Fruit fly (Drosophila melanogaster): ENCODE results near the gene CG32024.
A peak's percentile ranks its signal among the peaks of the same experiment; 100 is the strongest.

The CG32024 gene

DNA sequence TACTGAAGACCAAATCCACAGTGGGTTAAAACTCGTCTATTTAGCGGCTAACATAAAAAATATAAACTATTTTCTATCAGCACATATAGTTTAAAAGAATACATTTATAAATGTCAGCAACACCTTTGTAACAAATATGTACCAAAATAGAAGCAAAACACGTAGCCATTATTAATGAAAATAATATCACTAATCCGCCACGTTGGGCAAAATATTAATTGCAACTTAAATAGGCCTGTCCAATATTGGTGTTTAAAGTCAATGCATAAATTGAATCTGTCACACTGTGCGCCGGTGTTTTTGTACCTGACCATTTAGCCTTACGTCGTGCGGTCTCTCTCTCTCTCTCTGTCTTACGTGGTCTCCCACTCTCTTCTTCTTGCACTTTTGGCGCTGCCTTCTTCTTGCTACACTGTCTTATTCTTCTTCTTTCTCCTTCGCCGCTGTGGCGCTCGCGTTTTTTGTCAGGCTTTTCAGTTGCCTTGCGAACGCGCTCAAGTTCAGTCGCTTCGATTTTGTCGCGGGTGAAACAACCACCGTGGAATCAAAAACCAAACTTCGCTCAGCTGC, 41.3 kb upstream of the CG32024 start (continued):
- TF ChIP-seq croc (GFP tag; conservative IDR thresholded peaks at IDR 0.05) (peak; percentile 98), CG12744 (GFP tag; optimal IDR thresholded peaks at IDR 0.05) (peak; percentile 97), Neu2 (GFP tag; optimal IDR thresholded peaks at IDR 0.05; ENCODE audit: borderline replicate concordance) (peak; percentile 69), Antp (GFP tag; optimal IDR thresholded peaks at IDR 0.05) (peak; percentile 95), ro (GFP tag; IDR thresholded peaks at IDR 0.05) (peak; percentile 95), CG7839 (tag; optimal IDR thresholded peaks at IDR 0.05) (peak; percentile 99), vvl (GFP tag; IDR thresholded peaks at IDR 0.05) (peak; percentile 97), trh (GFP tag; optimal IDR thresholded peaks at IDR 0.05) (peak; percentile 89), Ssrp (tag; optimal IDR thresholded peaks at IDR 0.05) (peak; percentile 99), al (GFP tag; IDR thresholded peaks at IDR 0.05) (peak; percentile 98), CTCF (GFP tag; optimal IDR thresholded peaks at IDR 0.05) (peak; percentile 73), CG14860 (GFP tag; IDR thresholded peaks at IDR 0.05; ENCODE audit: partially characterized antibody) (peak; percentile 73; the same call in 2 of the 3 replicates), ato (GFP tag; IDR thresholded peaks at IDR 0.05; ENCODE audit: partially characterized antibody) (no peak; the same call in none of the 2 replicates), cwo (GFP tag; optimal IDR thresholded peaks at IDR 0.05) (peak; percentile 94), CG17186 (GFP tag; optimal IDR thresholded peaks at IDR 0.05) (peak; percentile 92), CG12104 (GFP tag; optimal IDR thresholded peaks at IDR 0.05) (peak; percentile 93), CG6175 (GFP tag; IDR thresholded peaks at IDR 0.05) (peak; percentile 97), CG17829 (tag; optimal IDR thresholded peaks at IDR 0.05) (peak; percentile 98), klu (GFP tag; IDR thresholded peaks at IDR 0.05) (peak; percentile 97), jigr1 (GFP tag; IDR thresholded peaks at IDR 0.05) (peak; percentile 98), CG2120 (GFP tag; optimal IDR thresholded peaks at IDR 0.05) (peak; percentile 99), tgo (GFP tag; IDR thresholded peaks at IDR 0.05) (peak; percentile 98), CG17612 (GFP tag; IDR thresholded peaks at IDR 0.05) (peak; percentile 94), unpg (GFP tag; optimal IDR thresholded peaks at IDR 0.05) (peak; percentile 98), psq (GFP tag; optimal IDR thresholded peaks at IDR 0.05) (peak; percentile 83), gfzf (GFP tag; optimal IDR thresholded peaks at IDR 0.05) (peak; percentile 27), CG30020 (tag; optimal IDR thresholded peaks at IDR 0.05) (peak; percentile 90), pho (GFP tag; optimal IDR thresholded peaks at IDR 0.05) (peak; percentile 98), H15 (GFP tag; IDR thresholded peaks at IDR 0.05) (peak; percentile 97), Gsc (GFP tag; IDR thresholded peaks at IDR 0.05) (peak; percentile 96), luna (GFP tag; optimal IDR thresholded peaks at IDR 0.05) (peak; percentile 70), mirr (GFP tag; optimal IDR thresholded peaks at IDR 0.05) (peak; percentile 85), E2f1 (GFP tag; IDR thresholded peaks at IDR 0.05) (peak; percentile 97), CG4328 (GFP tag; optimal IDR thresholded peaks at IDR 0.05) (peak; percentile 96), bigmax (GFP tag; optimal IDR thresholded peaks at IDR 0.05) (no peak), crp (GFP tag; optimal IDR thresholded peaks at IDR 0.05) (peak; percentile 16 to 71), pfk (GFP tag; optimal IDR thresholded peaks at IDR 0.05) (no peak), CG7928 (GFP tag; optimal IDR thresholded peaks at IDR 0.05) (peak; percentile 77), CG8944 (GFP tag; optimal IDR thresholded peaks at IDR 0.05) (peak; percentile 97), Gug (GFP tag; IDR thresholded peaks at IDR 0.05) (peak; percentile 98), CG34376 (GFP tag; optimal IDR thresholded peaks at IDR 0.05) (peak; percentile 66), gsb-n (tag; optimal IDR thresholded peaks at IDR 0.05) (peak; percentile 95), tll (GFP tag; optimal IDR thresholded peaks at IDR 0.05) (peak in 1 of 2 experiments; percentile 8), CG1603 (tag; optimal IDR thresholded peaks at IDR 0.05) (peak; percentile 95), unc-4 (GFP tag; IDR thresholded peaks at IDR 0.05; ENCODE audit: partially characterized antibody) (0 out of 2 replicates have a peak, but pooled peaks have one; percentile 30), CG30403 (GFP tag; optimal IDR thresholded peaks at IDR 0.05) (peak; percentile 99), Elba2 (GFP tag; optimal IDR thresholded peaks at IDR 0.05) (peak; percentile 74), tio (GFP tag; optimal IDR thresholded peaks at IDR 0.05) (peak; percentile 99), ci (GFP tag; IDR thresholded peaks at IDR 0.05) (peak; percentile 97), grn (GFP tag; optimal IDR thresholded peaks at IDR 0.05) (peak; percentile 71)

All from whole organism, embryonic.